Fruit fly (Drosophila melanogaster) whole organism, prepupa: Measurements from ENCODE around the gene CG7739.

Experiments used
- Blimp-1 ChIP-seq: fragments of 200-800 bp; sonication (Bioruptor generic); optimal IDR thresholded peaks from 3 replicates; lab custom pipeline; 2017; ENCODE audit warnings: missing biosample characterization, missing genetic modification characterization, mild to moderate bottlenecking, moderate library complexity, missing genetic modification reagents
- CG10631 ChIP-seq: fragments of 200-800 bp; sonication (Bioruptor generic); optimal IDR thresholded peaks from 2 replicates; lab custom pipeline; 2016; ENCODE audit warnings: missing biosample characterization, missing genetic modification characterization
- CG10669 ChIP-seq: fragments of 200-800 bp; sonication (Bioruptor generic); optimal IDR thresholded peaks from 3 replicates; lab custom pipeline; 2018; ENCODE audit warnings: missing biosample characterization, mild to moderate bottlenecking, missing genetic modification characterization, moderate library complexity
- CG11762 ChIP-seq: fragments of 200-800 bp; sonication (Bioruptor generic); optimal IDR thresholded peaks from 3 replicates; lab custom pipeline; 2016; ENCODE audit warnings: missing biosample characterization, missing genetic modification characterization; ENCODE audit not compliant: insufficient read depth
- CG11902 ChIP-seq: fragments of 200-800 bp; sonication (Bioruptor generic); optimal IDR thresholded peaks from 3 replicates; lab custom pipeline; 2016; ENCODE audit warnings: missing biosample characterization, missing genetic modification characterization
- CG15336 ChIP-seq: fragments of 200-800 bp; sonication (Bioruptor generic); IDR thresholded peaks from 2 replicates; pipeline ENCODE4 v1.3.6; 2022; ENCODE audit warnings: missing biosample characterization, missing genetic modification characterization
- CG16779 ChIP-seq: fragments of 200-800 bp; sonication (Bioruptor generic); optimal IDR thresholded peaks from 3 replicates; lab custom pipeline; 2017; ENCODE audit warnings: missing biosample characterization, mild to moderate bottlenecking, missing genetic modification characterization
- CG3032 ChIP-seq: fragments of 200-800 bp; optimal IDR thresholded peaks from 2 replicates; lab custom pipeline; 2019; ENCODE audit warnings: missing biosample characterization, mild to moderate bottlenecking, missing genetic modification characterization, moderate library complexity
- CG32006 ChIP-seq: fragments of 200-800 bp; sonication (Bioruptor generic); optimal IDR thresholded peaks from 3 replicates; lab custom pipeline; 2017; ENCODE audit warnings: missing biosample characterization, mild to moderate bottlenecking, missing genetic modification characterization
- CG3919 ChIP-seq: fragments of 200-800 bp; sonication (Bioruptor generic); optimal IDR thresholded peaks from 3 replicates; lab custom pipeline; 2016; ENCODE audit warnings: missing biosample characterization, missing genetic modification characterization
- CG6163 ChIP-seq: fragments of 200-800 bp; sonication (Bioruptor generic); IDR thresholded peaks from 3 replicates; pipeline ENCODE4 v1.3.6; 2022; ENCODE audit warnings: missing biosample characterization, missing genetic modification characterization
- CG6276 ChIP-seq: fragments of 200-800 bp; sonication (Bioruptor generic); optimal IDR thresholded peaks from 2 replicates; lab custom pipeline; 2017; ENCODE audit warnings: missing biosample characterization, mild to moderate bottlenecking, missing genetic modification characterization
- CG6808 ChIP-seq: fragments of 200-800 bp; sonication (Bioruptor generic); optimal IDR thresholded peaks from 3 replicates; lab custom pipeline; 2017; ENCODE audit warnings: missing biosample characterization, missing genetic modification characterization, mild to moderate bottlenecking, moderate library complexity, missing genetic modification reagents
- CG6854 ChIP-seq: fragments of 200-800 bp; sonication (Bioruptor generic); optimal IDR thresholded peaks from 2 replicates; lab custom pipeline; 2017; ENCODE audit warnings: missing biosample characterization, mild to moderate bottlenecking, missing genetic modification characterization
- CG7368 ChIP-seq: fragments of 200-800 bp; sonication (Bioruptor generic); optimal IDR thresholded peaks from 3 replicates; lab custom pipeline; 2016; ENCODE audit warnings: missing biosample characterization, missing genetic modification characterization
- CG8119 ChIP-seq: fragments of 200-800 bp; sonication (Bioruptor generic); IDR thresholded peaks from 3 replicates; pipeline ENCODE4 v1.3.6; 2022; ENCODE audit warnings: missing biosample characterization, missing genetic modification characterization
- CG8632 ChIP-seq: fragments of 200-800 bp; sonication (Bioruptor generic); optimal IDR thresholded peaks from 3 replicates; lab custom pipeline; 2016; ENCODE audit warnings: missing biosample characterization, missing genetic modification characterization
- CG9139 ChIP-seq: fragments of 200-800 bp; sonication (Bioruptor generic); optimal IDR thresholded peaks from 3 replicates; lab custom pipeline; 2017; ENCODE audit warnings: missing biosample characterization, mild to moderate bottlenecking, missing genetic modification characterization
- Eip75B ChIP-seq: fragments of 200-800 bp; sonication (Bioruptor generic); optimal IDR thresholded peaks from 3 replicates; lab custom pipeline; 2016; ENCODE audit warnings: missing biosample characterization, missing genetic modification characterization
- Eip78C ChIP-seq: fragments of 200-800 bp; sonication (Bioruptor generic); peaks from one replicate; lab custom pipeline; 2016; ENCODE audit warnings: missing biosample characterization, missing genetic modification characterization
- Eip93F ChIP-seq: fragments of 200-800 bp; sonication (Bioruptor generic); optimal IDR thresholded peaks from 2 replicates; lab custom pipeline; 2016; ENCODE audit warnings: missing biosample characterization, mild to moderate bottlenecking, missing genetic modification characterization
- Ets21C ChIP-seq: fragments of 200-800 bp; sonication (Bioruptor generic); optimal IDR thresholded peaks from 3 replicates; lab custom pipeline; 2016; ENCODE audit warnings: missing biosample characterization, missing genetic modification characterization
- Ets96B ChIP-seq: fragments of 200-800 bp; optimal IDR thresholded peaks from 2 replicates; lab custom pipeline; 2019; ENCODE audit warnings: missing biosample characterization, mild to moderate bottlenecking, missing genetic modification characterization, moderate library complexity
- Hr39 ChIP-seq: fragments of 200-800 bp; sonication (Bioruptor generic); optimal IDR thresholded peaks from 2 replicates; lab custom pipeline; 2016; ENCODE audit warnings: missing biosample characterization, missing genetic modification characterization
- Lpt ChIP-seq: fragments of 200-800 bp; sonication (Bioruptor generic); optimal IDR thresholded peaks from 3 replicates; lab custom pipeline; 2016; ENCODE audit warnings: missing biosample characterization, missing genetic modification characterization
- Met ChIP-seq: fragments of 200-800 bp; sonication (Bioruptor generic); optimal IDR thresholded peaks from 3 replicates; lab custom pipeline; 2016; ENCODE audit warnings: missing biosample characterization, missing genetic modification characterization
- OdsH ChIP-seq: fragments of 200-800 bp; sonication (Bioruptor generic); optimal IDR thresholded peaks from 3 replicates; lab custom pipeline; 2016; ENCODE audit warnings: missing biosample characterization, missing genetic modification characterization
- Smox ChIP-seq: fragments of 200-800 bp; sonication (Bioruptor generic); optimal IDR thresholded peaks from 3 replicates; lab custom pipeline; 2016; ENCODE audit warnings: missing biosample characterization, missing genetic modification characterization
- Sox102F ChIP-seq: fragments of 200-800 bp; sonication (Bioruptor generic); optimal IDR thresholded peaks from 2 replicates; lab custom pipeline; 2016; ENCODE audit warnings: missing biosample characterization, mild to moderate bottlenecking, missing genetic modification characterization
- achi ChIP-seq: fragments of 200-800 bp; sonication (Bioruptor generic); optimal IDR thresholded peaks from 3 replicates; lab custom pipeline; 2016; ENCODE audit warnings: missing biosample characterization, missing genetic modification characterization
- cyc ChIP-seq: fragments of 200-800 bp; sonication (Bioruptor generic); optimal IDR thresholded peaks from 3 replicates; lab custom pipeline; 2016; ENCODE audit warnings: missing biosample characterization, missing genetic modification characterization
- dac ChIP-seq: fragments of 200-800 bp; sonication (Bioruptor generic); optimal IDR thresholded peaks from 2 replicates; lab custom pipeline; 2017; ENCODE audit warnings: missing biosample characterization, mild to moderate bottlenecking, missing genetic modification characterization
- dsx ChIP-seq: fragments of 200-800 bp; optimal IDR thresholded peaks from 3 replicates; lab custom pipeline; 2019; ENCODE audit warnings: missing biosample characterization, mild to moderate bottlenecking, missing genetic modification characterization, moderate library complexity; ENCODE audit not compliant: poor library complexity, severe bottlenecking
- eg ChIP-seq: fragments of 200-800 bp; sonication (Bioruptor generic); IDR thresholded peaks from 3 replicates; pipeline ENCODE4 v1.3.6; 2022; ENCODE audit warnings: missing biosample characterization, missing genetic modification characterization
- esn ChIP-seq: fragments of 200-800 bp; sonication (Bioruptor generic); optimal IDR thresholded peaks from 2 replicates; lab custom pipeline; 2016; ENCODE audit warnings: missing biosample characterization, mild to moderate bottlenecking, missing genetic modification characterization, moderate library complexity
- fd59A ChIP-seq: fragments of 200-800 bp; sonication (Bioruptor generic); optimal IDR thresholded peaks from 2 replicates; lab custom pipeline; 2017; ENCODE audit warnings: missing biosample characterization, mild to moderate bottlenecking, missing genetic modification characterization, missing genetic modification reagents
- fkh ChIP-seq: fragments of 200-800 bp; sonication (Bioruptor generic); optimal IDR thresholded peaks from 3 replicates; lab custom pipeline; 2017; ENCODE audit warnings: missing biosample characterization, mild to moderate bottlenecking, missing genetic modification characterization, moderate library complexity
- lz ChIP-seq: fragments of 200-800 bp; sonication (Bioruptor generic); optimal IDR thresholded peaks from 3 replicates; lab custom pipeline; 2016; ENCODE audit warnings: missing biosample characterization, missing genetic modification characterization
- net ChIP-seq: fragments of 200-800 bp; sonication (Bioruptor generic); optimal IDR thresholded peaks from 3 replicates; lab custom pipeline; 2016; ENCODE audit warnings: missing biosample characterization, missing genetic modification characterization
- pdm3 ChIP-seq: fragments of 200-800 bp; sonication (Bioruptor generic); optimal IDR thresholded peaks from 3 replicates; lab custom pipeline; 2016; ENCODE audit warnings: missing biosample characterization, missing genetic modification characterization
- ss ChIP-seq, 2 experiments: fragments of 200-800 bp; sonication (Bioruptor generic); optimal IDR thresholded peaks; 2 replicates in 1 of 2; 3 replicates in 1 of 2; lab custom pipeline; 2017 to 2018; ENCODE audit warnings: mild to moderate bottlenecking in 2 of 2, missing biosample characterization in 2 of 2, missing genetic modification characterization in 2 of 2, moderate library complexity in 1 of 2
- svp ChIP-seq: fragments of 200-800 bp; sonication (Bioruptor generic); peaks from one replicate; lab custom pipeline; 2016; ENCODE audit warnings: missing biosample characterization, missing genetic modification characterization
- topi ChIP-seq: fragments of 200-800 bp; sonication (Bioruptor generic); optimal IDR thresholded peaks from 3 replicates; lab custom pipeline; 2016; ENCODE audit warnings: missing biosample characterization, missing genetic modification characterization
- vri ChIP-seq: fragments of 200-800 bp; sonication (Bioruptor generic); optimal IDR thresholded peaks from 3 replicates; lab custom pipeline; 2016; ENCODE audit warnings: missing biosample characterization, mild to moderate bottlenecking, missing genetic modification characterization

CG7739 gene

dm6 chr3L:15597945-15598344 lies 35.1 kb upstream of the CG7739 start:
- no peak for TF ChIP-seq CG32006 (GFP tag; lab: Kevin White, UChicago)
- no peak for TF ChIP-seq dac
- peak; percentile 69 for TF ChIP-seq fkh (GFP tag; lab: Kevin White, UChicago)
- TF ChIP-seq vri: no peak
- TF ChIP-seq Lpt (GFP tag; lab: Kevin White, UChicago): no peak
- TF ChIP-seq CG8119 (GFP tag; lab: Robert Waterston, UW): no peak

- TF ChIP-seq esn (GFP tag; lab: Kevin White, UChicago): no peak
- peak; percentile 37 for TF ChIP-seq Sox102F
- peak; percentile 78 for TF ChIP-seq Eip78C (GFP tag; lab: Kevin White, UChicago)
- TF ChIP-seq fkh (GFP tag; lab: Kevin White, UChicago): peak; percentile 60
- peak; percentile 7 for TF ChIP-seq achi (GFP tag; lab: Kevin White, UChicago)
- TF ChIP-seq topi (GFP tag; lab: Kevin White, UChicago): no peak
- no peak for TF ChIP-seq fd59A
- peak; percentile 11 for TF ChIP-seq Met (GFP tag; lab: Kevin White, UChicago)
- peak; percentile 50 for TF ChIP-seq vri
- no peak for TF ChIP-seq eg (GFP tag; lab: Robert Waterston, UW)
- peak; percentile 40 for TF ChIP-seq Blimp-1 (GFP tag; lab: Kevin White, UChicago)
- TF ChIP-seq pdm3 (GFP tag; lab: Kevin White, UChicago): no peak
- no peak for TF ChIP-seq CG8632
- no peak for TF ChIP-seq cyc (GFP tag; lab: Kevin White, UChicago)
- peak; percentile 9 for TF ChIP-seq Eip93F (GFP tag; lab: Kevin White, UChicago)
- peak; percentile 37 for TF ChIP-seq CG6808 (GFP tag; lab: Kevin White, UChicago)
- TF ChIP-seq CG9139 (GFP tag; lab: Kevin White, UChicago): no peak
- TF ChIP-seq Smox (GFP tag; lab: Kevin White, UChicago): no peak
- TF ChIP-seq CG6854 (GFP tag; lab: Kevin White, UChicago): peak; percentile 39
- no peak for TF ChIP-seq Ets21C (GFP tag; lab: Kevin White, UChicago)
- TF ChIP-seq ss (GFP tag; optimal IDR thresholded peaks at IDR 0.05; lab: Kevin White, UChicago): peak in 1 of 2 experiments; percentile 47
- no peak for TF ChIP-seq svp (GFP tag; lab: Kevin White, UChicago)
- peak; percentile 31 for TF ChIP-seq Eip75B
- TF ChIP-seq CG10669 (GFP tag; lab: Kevin White, UChicago): no peak
- TF ChIP-seq CG16779 (tag; lab: Kevin White, UChicago): no peak
These were observed 34.3 kb upstream of the CG7739 start for dm6 chr3L:15597037-15597785.

DNA sequence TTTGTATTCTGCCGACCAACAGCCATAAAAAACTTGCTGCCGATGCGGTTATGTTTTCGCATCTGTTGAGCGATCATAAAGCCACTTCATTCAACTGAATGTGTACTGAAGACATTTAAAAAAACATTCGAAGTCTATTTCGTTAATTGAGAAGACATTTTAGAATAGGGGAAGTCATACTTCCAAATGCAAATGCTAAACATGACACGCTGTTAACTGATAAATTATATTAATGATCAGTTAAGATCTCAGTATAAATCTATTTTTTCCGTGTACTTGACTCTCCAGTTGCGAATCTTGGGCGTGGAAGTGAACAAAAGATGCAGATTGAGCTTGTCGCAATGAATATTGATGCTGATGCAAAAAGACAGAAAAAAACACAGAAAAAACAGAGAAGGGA lies 33.1 kb upstream of the CG7739 start:
- TF ChIP-seq Eip78C (GFP tag; lab: Kevin White, UChicago): peak; percentile 90
- no peak for TF ChIP-seq Eip93F (GFP tag; lab: Kevin White, UChicago)
- peak; percentile 53 for TF ChIP-seq pdm3 (GFP tag; lab: Kevin White, UChicago)
- peak; percentile 49 for TF ChIP-seq OdsH
- TF ChIP-seq CG10631 (GFP tag; lab: Kevin White, UChicago): peak; percentile 18
- TF ChIP-seq CG8632: no peak
- peak; percentile 21 for TF ChIP-seq net (GFP tag; lab: Kevin White, UChicago)
- no peak; the same call in 1 of the 2 replicates for TF ChIP-seq CG15336 (GFP tag; lab: Robert Waterston, UW)
- TF ChIP-seq CG3032 (tag; lab: Kevin White, UChicago): peak; percentile 30
- TF ChIP-seq Blimp-1 (GFP tag; lab: Kevin White, UChicago): no peak
- TF ChIP-seq lz (GFP tag; lab: Kevin White, UChicago): no peak
- TF ChIP-seq CG11902 (GFP tag; lab: Kevin White, UChicago): no peak
- peak; percentile 54 for TF ChIP-seq dsx (GFP tag; lab: Kevin White, UChicago)
- no peak for TF ChIP-seq Sox102F
- TF ChIP-seq dac: no peak
- peak; percentile 38 for TF ChIP-seq CG7368 (GFP tag; lab: Kevin White, UChicago)
- TF ChIP-seq ss (GFP tag; optimal IDR thresholded peaks at IDR 0.05; lab: Kevin White, UChicago): peak in 1 of 2 experiments; percentile 45
- TF ChIP-seq CG3919 (GFP tag; lab: Kevin White, UChicago): peak; percentile 55
- TF ChIP-seq Lpt (GFP tag; lab: Kevin White, UChicago): peak; percentile 13
- TF ChIP-seq CG10669 (GFP tag; lab: Kevin White, UChicago): peak; percentile 38
- peak; percentile 46 for TF ChIP-seq Eip75B
- TF ChIP-seq CG6276: no peak
- peak; percentile 6 for TF ChIP-seq CG11762 (GFP tag; lab: Kevin White, UChicago)
- no peak for TF ChIP-seq CG6808 (GFP tag; lab: Kevin White, UChicago)
- TF ChIP-seq Ets96B (tag; lab: Kevin White, UChicago): peak; percentile 47
- TF ChIP-seq CG6163 (GFP tag; lab: Robert Waterston, UW): peak; percentile 43; the same call in 2 of the 3 replicates
- TF ChIP-seq Hr39 (GFP tag; lab: Kevin White, UChicago): no peak
- no peak for TF ChIP-seq CG6854 (GFP tag; lab: Kevin White, UChicago)
- peak; percentile 25 for TF ChIP-seq achi (GFP tag; lab: Kevin White, UChicago)
